Fruit fly (Drosophila melanogaster): ENCODE measurements around the gene Bdbt.

Bdbt gene

DNA sequence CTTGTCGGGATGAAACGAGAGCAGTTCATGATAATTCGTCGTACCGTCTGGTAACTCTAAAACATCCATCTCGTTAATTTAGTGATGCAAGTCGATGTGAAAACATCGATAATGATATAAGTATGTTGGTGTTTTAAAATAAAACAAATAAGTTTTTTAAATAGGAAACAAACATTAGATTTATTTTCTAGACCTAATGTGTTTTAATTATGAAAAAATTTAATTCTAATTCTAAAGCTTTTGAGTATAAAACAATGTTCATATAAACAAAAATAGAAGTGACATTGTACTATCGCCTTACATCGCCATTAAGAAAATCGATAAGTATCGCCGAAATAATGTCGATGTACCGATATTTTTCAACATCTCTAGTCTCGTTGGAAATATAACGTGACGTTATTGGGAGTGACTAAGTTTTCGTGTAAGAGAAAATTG is 7.6 kb downstream of the Bdbt start, which contains the start of gene Rab11:
TSS of gene Rab11 (plus strand) at position 363 of the 435 bp plus-strand sequence.
- TF ChIP-seq CG9705 (GFP tag; optimal IDR thresholded peaks at IDR 0.05) (peak; percentile 63), foxo (GFP tag; optimal IDR thresholded peaks at IDR 0.05) (peak in 1 of 2 experiments; percentile 70), OdsH (GFP tag; optimal IDR thresholded peaks at IDR 0.05) (peak; percentile 44), Vsx2 (GFP tag; optimal IDR thresholded peaks at IDR 0.05; ENCODE audit: partially characterized antibody) (no peak), Hr83 (GFP tag; optimal IDR thresholded peaks at IDR 0.05; ENCODE audit: poor library complexity, severe bottlenecking) (peak; percentile 56), sage (GFP tag; optimal IDR thresholded peaks at IDR 0.05) (no peak), dl (GFP tag; optimal IDR thresholded peaks at IDR 0.05; ENCODE audit: insufficient read depth in 1 of 2, partially characterized antibody in 2 of 2) (no peak), h (GFP tag; optimal IDR thresholded peaks at IDR 0.05) (peak; percentile 70), Sp1 (GFP tag; optimal IDR thresholded peaks at IDR 0.05) (peak; percentile 39), N (GFP tag; optimal IDR thresholded peaks at IDR 0.05) (no peak), dmrt93B (GFP tag; optimal IDR thresholded peaks at IDR 0.05) (no peak), fru (GFP tag; optimal IDR thresholded peaks at IDR 0.05) (peak; percentile 42), lola (GFP tag; optimal IDR thresholded peaks at IDR 0.05) (no peak), CG32264 (GFP tag; optimal IDR thresholded peaks at IDR 0.05) (no peak), rgr (GFP tag; optimal IDR thresholded peaks at IDR 0.05) (peak; percentile 63), psq (GFP tag; optimal IDR thresholded peaks at IDR 0.05) (peak; percentile 29), woc (GFP tag; optimal IDR thresholded peaks at IDR 0.05) (peak; percentile 81), CrebA (GFP tag; optimal IDR thresholded peaks at IDR 0.05; ENCODE audit: borderline replicate concordance) (no peak), Dfd (GFP tag; optimal IDR thresholded peaks at IDR 0.05) (no peak), GATAd (GFP tag; optimal IDR thresholded peaks at IDR 0.05) (no peak), dsf (GFP tag; optimal IDR thresholded peaks at IDR 0.05; ENCODE audit: borderline replicate concordance) (peak; percentile 41), Hr78 (GFP tag; optimal IDR thresholded peaks at IDR 0.05) (no peak), sv (GFP tag; optimal IDR thresholded peaks at IDR 0.05) (no peak), jim (GFP tag; optimal IDR thresholded peaks at IDR 0.05) (no peak), Dif (GFP tag; optimal IDR thresholded peaks at IDR 0.05; ENCODE audit: partially characterized antibody) (no peak), Abd-B (GFP tag; optimal IDR thresholded peaks at IDR 0.05) (no peak), Myc (optimal IDR thresholded peaks at IDR 0.05) (peak; percentile 49), tai (GFP tag; optimal IDR thresholded peaks at IDR 0.05) (no peak), brk (GFP tag; optimal IDR thresholded peaks at IDR 0.05) (no peak), Hnf4 (GFP tag; optimal IDR thresholded peaks at IDR 0.05) (peak; percentile 58), Jra (GFP tag; optimal IDR thresholded peaks at IDR 0.05) (peak; percentile 75), HLH106 (tag; optimal IDR thresholded peaks at IDR 0.05) (peak; percentile 61), pan (optimal IDR thresholded peaks at IDR 0.05) (no peak), ey (GFP tag; optimal IDR thresholded peaks at IDR 0.05) (peak; percentile 35), Rel (GFP tag; optimal IDR thresholded peaks at IDR 0.05) (no peak), Rel (tag; optimal IDR thresholded peaks at IDR 0.05) (no peak), br (GFP tag; optimal IDR thresholded peaks at IDR 0.05) (peak; percentile 37), Mio (GFP tag; optimal IDR thresholded peaks at IDR 0.05) (no peak), usp (GFP tag; optimal IDR thresholded peaks at IDR 0.05) (no peak)

DNA sequence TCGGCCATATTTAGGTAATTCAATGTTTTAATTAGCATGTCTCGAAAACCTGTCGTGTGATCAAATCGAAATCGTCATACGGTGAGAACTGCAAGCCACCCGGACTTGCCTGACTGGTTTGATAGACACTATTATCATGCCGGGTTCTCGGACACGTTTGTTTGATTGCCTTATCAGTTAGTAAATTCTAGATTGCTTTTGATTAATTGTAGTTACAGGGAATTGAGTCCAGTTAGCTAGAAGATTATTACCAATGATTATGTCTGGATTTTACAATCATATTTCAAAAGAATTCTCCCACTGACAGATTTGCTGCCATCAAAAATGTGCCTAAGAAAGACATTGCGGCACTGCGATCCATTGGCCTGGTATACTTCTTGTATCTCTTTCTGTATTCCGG is 8.9 kb downstream of the Bdbt start:
- TF ChIP-seq Rel (GFP tag; optimal IDR thresholded peaks at IDR 0.05) = no peak
- no peak for TF ChIP-seq Rel (tag; optimal IDR thresholded peaks at IDR 0.05)
- TF ChIP-seq lola (GFP tag; optimal IDR thresholded peaks at IDR 0.05) = no peak
- TF ChIP-seq dmrt93B (GFP tag; optimal IDR thresholded peaks at IDR 0.05) = no peak
- no peak for TF ChIP-seq sage (GFP tag; optimal IDR thresholded peaks at IDR 0.05)
- no peak for TF ChIP-seq CrebA (GFP tag; optimal IDR thresholded peaks at IDR 0.05; ENCODE audit: borderline replicate concordance)
- TF ChIP-seq fru (GFP tag; optimal IDR thresholded peaks at IDR 0.05) = no peak
- TF ChIP-seq Hr78 (GFP tag; optimal IDR thresholded peaks at IDR 0.05) = no peak
- TF ChIP-seq Hnf4 (GFP tag; optimal IDR thresholded peaks at IDR 0.05) = no peak
- TF ChIP-seq Jra (GFP tag; optimal IDR thresholded peaks at IDR 0.05) = no peak
- TF ChIP-seq Dif (GFP tag; optimal IDR thresholded peaks at IDR 0.05; ENCODE audit: partially characterized antibody) = no peak
- TF ChIP-seq ey (GFP tag; optimal IDR thresholded peaks at IDR 0.05) = no peak
- TF ChIP-seq foxo (GFP tag; optimal IDR thresholded peaks at IDR 0.05) = no peak
- TF ChIP-seq sv (GFP tag; optimal IDR thresholded peaks at IDR 0.05) = no peak
- no peak for TF ChIP-seq GATAd (GFP tag; optimal IDR thresholded peaks at IDR 0.05)
- TF ChIP-seq jim (GFP tag; optimal IDR thresholded peaks at IDR 0.05) = no peak
